Worm (Caenorhabditis elegans): ENCODE results near the gene sfxn-1.1.

DNA sequence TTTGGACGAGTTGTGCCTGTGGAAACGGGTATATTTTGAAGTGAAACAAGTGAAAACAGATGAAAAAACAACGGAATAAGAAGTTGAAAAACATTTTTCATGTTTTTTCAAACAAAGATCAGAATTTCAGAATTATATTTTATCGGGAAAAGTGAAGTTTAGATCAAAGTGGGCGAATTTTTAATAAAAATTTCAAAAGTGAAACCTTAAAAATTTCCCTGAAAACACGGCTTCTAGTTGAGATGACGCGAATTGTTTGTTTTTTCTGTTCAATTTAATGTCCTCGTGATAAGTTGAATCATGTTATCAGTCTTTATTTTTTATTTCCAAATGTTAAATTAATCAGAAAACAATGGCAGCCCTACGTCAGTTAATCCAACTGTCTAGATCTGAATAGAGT lies 11.5 kb downstream of the sfxn-1.1 start, which contains the start of gene gcy-3:
- TF ChIP-seq him-1 (tag; optimal IDR thresholded peaks at IDR 0.05), result no peak
- no peak for TF ChIP-seq W03F9.2 (tag; optimal IDR thresholded peaks at IDR 0.05)

Measured in whole organism, L4/young adult.